Fruit fly (Drosophila melanogaster) whole organism, embryonic: Measurements from ENCODE around the gene CG7272.

Experiments
- ATbp ChIP-seq: fragments of 200-800 bp; sonication (Bioruptor generic); optimal IDR thresholded peaks from 2 replicates; lab custom pipeline; 2017; ENCODE audit warnings: missing biosample characterization, mild to moderate bottlenecking, missing genetic modification characterization, missing genetic modification reagents
- B-H1 ChIP-seq: fragments of 200-800 bp; sonication (Bioruptor generic); IDR thresholded peaks from 3 replicates; pipeline ENCODE4 v1.3.6; 2022; ENCODE audit warnings: missing biosample characterization, missing genetic modification characterization
- Bteb2 ChIP-seq: fragments of 200-800 bp; sonication (Bioruptor generic); optimal IDR thresholded peaks from 2 replicates; lab custom pipeline; 2016; ENCODE audit warnings: missing biosample characterization, missing genetic modification characterization
- CG11696 ChIP-seq: fragments of 200-800 bp; sonication (Bioruptor generic); IDR thresholded peaks from 2 replicates; pipeline ENCODE4 v1.3.6; 2022; ENCODE audit warnings: missing biosample characterization, missing genetic modification characterization
- CG12155 ChIP-seq: fragments of 200-800 bp; sonication (Bioruptor generic); optimal IDR thresholded peaks from 3 replicates; lab custom pipeline; 2016; ENCODE audit warnings: missing biosample characterization, missing genetic modification characterization
- CG15011 ChIP-seq: fragments of 200-800 bp; sonication (Bioruptor generic); optimal IDR thresholded peaks from 3 replicates; lab custom pipeline; 2018; ENCODE audit warnings: missing biosample characterization, mild to moderate bottlenecking, missing genetic modification characterization
- CG15073 ChIP-seq: fragments of 200-800 bp; sonication (Bioruptor generic); optimal IDR thresholded peaks from 2 replicates; lab custom pipeline; 2016; ENCODE audit warnings: missing biosample characterization, missing genetic modification characterization
- CG15514 ChIP-seq: fragments of 200-800 bp; sonication (Bioruptor generic); optimal IDR thresholded peaks from 3 replicates; lab custom pipeline; 2017; ENCODE audit warnings: missing biosample characterization, missing genetic modification characterization, mild to moderate bottlenecking, moderate library complexity, missing genetic modification reagents
- CG17912 ChIP-seq: fragments of 200-800 bp; sonication (Bioruptor generic); optimal IDR thresholded peaks from 2 replicates; lab custom pipeline; 2018; ENCODE audit warnings: missing biosample characterization, mild to moderate bottlenecking, missing genetic modification characterization
- CG18476 ChIP-seq: fragments of 200-800 bp; sonication (Bioruptor generic); optimal IDR thresholded peaks from 2 replicates; lab custom pipeline; 2016; ENCODE audit warnings: missing biosample characterization, mild to moderate bottlenecking, missing genetic modification characterization
- CG2199 ChIP-seq: fragments of 200-800 bp; sonication (Bioruptor generic); IDR thresholded peaks from 3 replicates; pipeline ENCODE4 v1.3.6; 2022; ENCODE audit warnings: missing biosample characterization, missing genetic modification characterization
- CG2202 ChIP-seq: fragments of 200-800 bp; sonication (Bioruptor generic); optimal IDR thresholded peaks from 2 replicates; lab custom pipeline; 2018; ENCODE audit warnings: missing biosample characterization, mild to moderate bottlenecking, missing genetic modification characterization
- CG2712 ChIP-seq: fragments of 200-800 bp; optimal IDR thresholded peaks from 3 replicates; lab custom pipeline; 2019; ENCODE audit warnings: missing biosample characterization, mild to moderate bottlenecking, missing genetic modification characterization, moderate library complexity
- CG3065 ChIP-seq: fragments of 200-800 bp; sonication (Bioruptor generic); optimal IDR thresholded peaks from 2 replicates; lab custom pipeline; 2016; ENCODE audit warnings: missing biosample characterization, missing genetic modification characterization
- CG3995 ChIP-seq: fragments of 200-800 bp; sonication (Bioruptor generic); optimal IDR thresholded peaks from 3 replicates; lab custom pipeline; 2016; ENCODE audit warnings: missing biosample characterization, missing genetic modification characterization
- CG4328 ChIP-seq: fragments of 200-800 bp; sonication (Bioruptor generic); optimal IDR thresholded peaks from 3 replicates; lab custom pipeline; 2017; ENCODE audit warnings: missing biosample characterization, missing genetic modification reagents, missing genetic modification characterization
- CG4404 ChIP-seq: fragments of 200-800 bp; sonication (Bioruptor generic); IDR thresholded peaks from 2 replicates; pipeline ENCODE4 v1.3.6; 2022; ENCODE audit warnings: missing biosample characterization, missing genetic modification characterization
- CG5953 ChIP-seq: fragments of 200-800 bp; sonication (Bioruptor generic); IDR thresholded peaks from 2 replicates; pipeline ENCODE4 v1.3.6; 2022; ENCODE audit warnings: missing biosample characterization, missing genetic modification characterization
- CG6254 ChIP-seq: fragments of 200-800 bp; sonication (Bioruptor generic); optimal IDR thresholded peaks from 3 replicates; lab custom pipeline; 2017; ENCODE audit warnings: mild to moderate bottlenecking, missing biosample characterization, missing genetic modification reagents, missing genetic modification characterization
- CG7963 ChIP-seq: fragments of 200-800 bp; sonication (Bioruptor generic); IDR thresholded peaks from 3 replicates; pipeline ENCODE4 v1.3.6; 2022; ENCODE audit warnings: missing biosample characterization, missing genetic modification characterization; ENCODE audit not compliant: partially characterized antibody
- CG9876 ChIP-seq: fragments of 200-800 bp; sonication (Bioruptor generic); optimal IDR thresholded peaks from 2 replicates; lab custom pipeline; 2016; ENCODE audit warnings: missing biosample characterization, missing genetic modification characterization
- Camta ChIP-seq: fragments of 200-800 bp; sonication (Bioruptor generic); optimal IDR thresholded peaks from 2 replicates; lab custom pipeline; 2016; ENCODE audit warnings: missing biosample characterization, missing genetic modification characterization
- CoRest ChIP-seq: fragments of 200-800 bp; sonication (Bioruptor generic); optimal IDR thresholded peaks from 3 replicates; lab custom pipeline; 2018; ENCODE audit warnings: missing biosample characterization, mild to moderate bottlenecking, missing genetic modification characterization, moderate library complexity
- Fer2 ChIP-seq: fragments of 200-800 bp; sonication (Bioruptor generic); optimal IDR thresholded peaks from 2 replicates; lab custom pipeline; 2018; ENCODE audit warnings: missing biosample characterization, mild to moderate bottlenecking, missing genetic modification characterization, moderate library complexity
- Gug ChIP-seq: fragments of 200-800 bp; sonication (Bioruptor generic); IDR thresholded peaks from 4 replicates; pipeline ENCODE4 v1.3.6; 2022; ENCODE audit warnings: missing biosample characterization, missing genetic modification characterization
- Hr39 ChIP-seq: fragments of >200 bp; optimal IDR thresholded peaks from 2 replicates; lab custom pipeline; 2017
- Hr51 ChIP-seq, 2 experiments: fragments of 200-800 bp; sonication (Bioruptor generic); optimal IDR thresholded peaks; 2 replicates in 1 of 2; 3 replicates in 1 of 2; lab custom pipeline; 2016 to 2018; ENCODE audit warnings: missing biosample characterization in 2 of 2, missing genetic modification characterization in 2 of 2, mild to moderate bottlenecking in 1 of 2, moderate library complexity in 1 of 2
- Hsf ChIP-seq: fragments of 200-800 bp; sonication (Bioruptor generic); optimal IDR thresholded peaks from 3 replicates; lab custom pipeline; 2016; ENCODE audit warnings: missing biosample characterization, missing genetic modification characterization
- MTF-1 ChIP-seq: fragments of 200-800 bp; sonication (Bioruptor generic); optimal IDR thresholded peaks from 2 replicates; lab custom pipeline; 2018; ENCODE audit warnings: missing biosample characterization, mild to moderate bottlenecking, missing genetic modification characterization, borderline replicate concordance
- Neu2 ChIP-seq: fragments of 200-800 bp; sonication (Bioruptor generic); optimal IDR thresholded peaks from 3 replicates; lab custom pipeline; 2016; ENCODE audit warnings: missing biosample characterization, missing genetic modification characterization, borderline replicate concordance
- ac ChIP-seq: fragments of 200-800 bp; sonication (Bioruptor generic); optimal IDR thresholded peaks from 3 replicates; lab custom pipeline; 2017; ENCODE audit warnings: missing biosample characterization, mild to moderate bottlenecking, missing genetic modification characterization
- az2 ChIP-seq: fragments of 200-800 bp; sonication (Bioruptor generic); optimal IDR thresholded peaks from 3 replicates; lab custom pipeline; 2016; ENCODE audit warnings: missing biosample characterization, missing genetic modification characterization
- bbx ChIP-seq: fragments of 200-800 bp; sonication (Bioruptor generic); IDR thresholded peaks from 2 replicates; pipeline ENCODE4 v1.3.6; 2022; ENCODE audit warnings: missing biosample characterization, missing genetic modification characterization; ENCODE audit not compliant: partially characterized antibody
- chm ChIP-seq: fragments of 200-800 bp; sonication (Bioruptor generic); IDR thresholded peaks from 2 replicates; pipeline ENCODE4 v1.3.6; 2022; ENCODE audit warnings: missing biosample characterization, missing genetic modification characterization
- ci ChIP-seq: fragments of 200-800 bp; sonication (Bioruptor generic); IDR thresholded peaks from 3 replicates; pipeline ENCODE4 v1.3.6; 2022; ENCODE audit warnings: missing biosample characterization, missing genetic modification characterization
- crp ChIP-seq, 2 experiments: fragments of 200-800 bp; sonication (Bioruptor generic); optimal IDR thresholded peaks; 2 replicates in 1 of 2; 3 replicates in 1 of 2; lab custom pipeline; 2017; ENCODE audit warnings: missing biosample characterization in 2 of 2, missing genetic modification characterization in 2 of 2, mild to moderate bottlenecking in 1 of 2, moderate library complexity in 1 of 2
- danr ChIP-seq: fragments of 200-800 bp; sonication (Bioruptor generic); IDR thresholded peaks from 2 replicates; pipeline ENCODE4 v1.3.6; 2022; ENCODE audit warnings: missing biosample characterization, missing genetic modification characterization
- dmrt99B ChIP-seq: fragments of 200-800 bp; sonication (Bioruptor generic); optimal IDR thresholded peaks from 2 replicates; lab custom pipeline; 2018; ENCODE audit warnings: missing biosample characterization, mild to moderate bottlenecking, missing genetic modification characterization, moderate library complexity
- esg ChIP-seq: fragments of 200-800 bp; sonication (Bioruptor generic); conservative IDR thresholded peaks from 2 replicates; pipeline ENCODE4 v1.3.6; 2022; ENCODE audit warnings: missing biosample characterization, missing genetic modification characterization
- exex ChIP-seq: fragments of 200-800 bp; sonication (Bioruptor generic); optimal IDR thresholded peaks from 4 replicates; lab custom pipeline; 2018; ENCODE audit warnings: missing biosample characterization, mild to moderate bottlenecking, missing genetic modification characterization, moderate library complexity
- fd64A ChIP-seq: fragments of 200-800 bp; sonication (Bioruptor generic); optimal IDR thresholded peaks from 3 replicates; lab custom pipeline; 2018; ENCODE audit warnings: missing biosample characterization, mild to moderate bottlenecking, missing genetic modification characterization
- fu2 ChIP-seq: fragments of 200-800 bp; sonication (Bioruptor generic); optimal IDR thresholded peaks from 2 replicates; lab custom pipeline; 2016; ENCODE audit warnings: missing biosample characterization, missing genetic modification characterization
- her ChIP-seq: fragments of 200-800 bp; sonication (Bioruptor generic); optimal IDR thresholded peaks from 2 replicates; lab custom pipeline; 2016; ENCODE audit warnings: missing biosample characterization, missing genetic modification characterization
- otp ChIP-seq: fragments of 200-800 bp; sonication (Bioruptor generic); IDR thresholded peaks from 3 replicates; pipeline ENCODE4, ENCODE4 v1.3.6; 2022; ENCODE audit warnings: missing biosample characterization, missing genetic modification characterization
- pita ChIP-seq: fragments of 200-800 bp; sonication (Bioruptor generic); optimal IDR thresholded peaks from 2 replicates; lab custom pipeline; 2017; ENCODE audit warnings: missing biosample characterization, mild to moderate bottlenecking, missing genetic modification characterization
- ro ChIP-seq: fragments of 200-800 bp; sonication (Bioruptor generic); IDR thresholded peaks from 2 replicates; pipeline ENCODE4 v1.3.6; 2022; ENCODE audit warnings: missing biosample characterization, missing genetic modification characterization
- sc ChIP-seq, 3 experiments: fragments of >200 bp in 2 of 3; fragments of 200-800 bp in 1 of 3; sonication (Bioruptor generic) in 1 of 3; optimal IDR thresholded peaks; 2 replicates in 2 of 3; 3 replicates in 1 of 3; lab custom pipeline; 2017; ENCODE audit warnings: mild to moderate bottlenecking in 1 of 3, missing biosample characterization in 1 of 3, missing genetic modification characterization in 1 of 3, missing genetic modification reagents in 1 of 3
- slbo ChIP-seq: fragments of 200-800 bp; sonication (Bioruptor generic); IDR thresholded peaks from 2 replicates; pipeline ENCODE4 v1.3.6; 2022; ENCODE audit warnings: missing biosample characterization, missing genetic modification characterization
- unpg ChIP-seq: fragments of 200-800 bp; sonication (Bioruptor generic); optimal IDR thresholded peaks from 3 replicates; lab custom pipeline; 2018; ENCODE audit warnings: missing biosample characterization, mild to moderate bottlenecking, missing genetic modification characterization, moderate library complexity
- wor ChIP-seq: fragments of 200-800 bp; sonication (Bioruptor generic); IDR thresholded peaks from 2 replicates; pipeline ENCODE4 v1.3.6; 2022; ENCODE audit warnings: missing biosample characterization, missing genetic modification characterization
- zfh1 ChIP-seq: fragments of 200-800 bp; sonication (Bioruptor generic); IDR thresholded peaks from 3 replicates; pipeline ENCODE4 v1.3.6; 2022; ENCODE audit warnings: missing biosample characterization, missing genetic modification characterization

The CG7272 gene

DNA sequence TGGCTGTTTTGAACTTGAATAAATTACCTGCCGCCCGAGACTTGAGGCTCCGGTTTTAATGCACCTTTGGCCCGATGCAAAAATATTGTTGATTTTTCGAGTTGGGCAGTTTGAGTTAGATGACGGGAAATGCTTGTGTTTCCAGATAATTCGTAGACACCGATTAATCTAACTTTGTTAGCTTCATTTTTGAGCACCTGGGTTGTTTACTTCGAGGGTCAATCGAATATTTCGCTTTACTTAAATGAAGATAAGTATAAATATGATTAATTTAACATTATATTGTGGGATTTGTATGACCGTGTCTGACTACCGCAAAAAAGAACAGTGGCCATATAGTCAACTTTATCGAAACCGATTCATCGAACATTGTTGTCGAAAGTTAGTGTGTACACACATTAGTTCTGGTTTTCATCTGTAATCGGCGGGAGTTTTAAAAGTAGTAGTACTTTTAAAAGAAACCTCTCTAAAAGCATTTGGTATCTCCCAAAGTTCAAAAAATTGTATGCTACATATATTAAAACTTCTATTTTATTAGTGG, 23.1 kb downstream of the CG7272 start, which contains the start of gene CG7945 (continued):
- TF ChIP-seq az2 (GFP tag; lab: Kevin White, UChicago) (no peak), ac (GFP tag; lab: Kevin White, UChicago) (no peak), Neu2 (GFP tag; lab: Kevin White, UChicago) (no peak), unpg (GFP tag; lab: Kevin White, UChicago) (no peak), CG4404 (GFP tag; lab: Robert Waterston, UW) (no peak), bbx (GFP tag; lab: Robert Waterston, UW) (no peak; the same call in 1 of the 2 replicates), ro (no peak), CoRest (tag; lab: Kevin White, UChicago) (peak; percentile 10), CG18476 (GFP tag; lab: Kevin White, UChicago) (no peak), fd64A (GFP tag; lab: Kevin White, UChicago) (no peak), Camta (GFP tag; lab: Kevin White, UChicago) (no peak), chm (GFP tag; lab: Robert Waterston, UW) (no peak), CG2712 (tag; lab: Kevin White, UChicago) (peak; percentile 29), CG15073 (GFP tag; lab: Kevin White, UChicago) (no peak), CG15514 (GFP tag; lab: Kevin White, UChicago) (peak; percentile 51), ci (GFP tag; lab: Robert Waterston, UW) (no peak), esg (GFP tag; lab: Robert Waterston, UW) (no peak), Hsf (GFP tag; lab: Kevin White, UChicago) (no peak), exex (tag; lab: Kevin White, UChicago) (peak; percentile 29), CG3065 (GFP tag; lab: Kevin White, UChicago) (no peak), CG17912 (GFP tag; lab: Kevin White, UChicago) (no peak), ATbp (GFP tag; lab: Kevin White, UChicago) (no peak), fu2 (GFP tag; lab: Kevin White, UChicago) (no peak), Gug (GFP tag; lab: Robert Waterston, UW) (no peak), CG15011 (no peak), her (GFP tag; lab: Kevin White, UChicago) (no peak), B-H1 (GFP tag; lab: Robert Waterston, UW) (no peak), CG6254 (no peak), slbo (no peak), CG7963 (GFP tag; lab: Robert Waterston, UW) (peak; percentile 49; the same call in 2 of the 3 replicates), CG11696 (GFP tag; lab: Robert Waterston, UW) (no peak), Fer2 (tag; lab: Kevin White, UChicago) (no peak), dmrt99B (no peak), CG9876 (GFP tag; lab: Kevin White, UChicago) (no peak), crp (GFP tag; optimal IDR thresholded peaks at IDR 0.05; lab: Kevin White, UChicago) (peak in 1 of 2 experiments; percentile 25), wor (GFP tag; lab: Robert Waterston, UW) (no peak), MTF-1 (GFP tag; lab: Kevin White, UChicago) (no peak), CG5953 (GFP tag; lab: Robert Waterston, UW) (no peak), danr (no peak), Hr51 (GFP tag; optimal IDR thresholded peaks at IDR 0.05; lab: Kevin White, UChicago) (no peak), CG12155 (GFP tag; lab: Kevin White, UChicago) (no peak), Bteb2 (GFP tag; lab: Kevin White, UChicago) (no peak), CG4328 (GFP tag; lab: Kevin White, UChicago) (no peak), zfh1 (GFP tag; lab: Robert Waterston, UW) (no peak), CG2199 (GFP tag; lab: Robert Waterston, UW) (no peak), CG3995 (no peak), CG2202 (tag; lab: Kevin White, UChicago) (no peak), otp (GFP tag; lab: Robert Waterston, UW) (no peak), pita (GFP tag; lab: Kevin White, UChicago) (no peak), sc (optimal IDR thresholded peaks at IDR 0.05; lab: Kevin White, UChicago) (no peak), sc (GFP tag; optimal IDR thresholded peaks at IDR 0.05; lab: Kevin White, UChicago) (no peak), Hr39 (lab: Kevin White, UChicago) (no peak)
